Fruit fly (Drosophila melanogaster) whole organism, larva: Measurements from ENCODE around the gene lgs.

Experiments
- noc ChIP-seq: fragments of 200-800 bp; sonication (Bioruptor generic); optimal IDR thresholded peaks from 3 replicates; lab custom pipeline; 2019; ENCODE audit warnings: missing biosample characterization, mild to moderate bottlenecking, missing genetic modification characterization, moderate library complexity

Gene lgs

DNA sequence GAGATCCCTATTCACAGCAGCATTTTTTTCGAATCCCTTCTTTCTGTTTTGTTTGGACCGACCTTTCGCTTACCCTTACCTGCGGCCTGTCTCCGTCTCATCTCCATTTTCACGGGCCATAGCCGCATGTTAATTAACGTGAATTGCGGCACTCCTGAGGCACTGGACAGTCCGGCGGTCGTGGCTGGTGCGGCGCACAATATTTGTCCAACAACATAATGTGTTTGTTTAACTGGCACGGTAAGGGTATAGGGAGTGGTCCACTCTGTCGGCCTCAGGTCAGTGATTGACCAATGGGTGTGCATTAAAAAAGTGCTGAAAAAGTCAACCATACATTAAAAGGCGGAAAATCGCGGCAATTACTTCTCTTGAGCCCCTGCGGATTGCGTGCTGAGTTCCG, 37.4 kb downstream of the lgs start:
- no peak for TF ChIP-seq noc (tag; lab: Kevin White, UChicago)

DNA sequence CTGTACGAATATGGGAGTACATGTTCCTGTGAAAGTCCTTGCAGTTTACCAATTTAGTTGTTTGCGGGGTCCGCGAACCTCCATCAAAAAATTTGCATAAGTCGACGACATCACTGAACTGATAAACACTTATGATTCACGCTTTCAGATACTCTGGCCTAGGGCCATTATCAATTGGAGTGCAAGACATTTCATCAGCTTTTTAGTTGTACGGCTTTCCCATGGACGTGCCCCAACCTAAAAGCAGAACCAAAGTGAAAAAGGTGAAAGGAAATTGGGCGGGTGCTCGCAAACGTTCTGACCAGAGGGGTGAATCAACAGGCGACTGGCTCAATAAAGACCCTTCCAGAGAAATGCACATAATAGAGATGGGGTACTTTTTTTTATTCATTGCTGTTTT, 38.5 kb downstream of the lgs start:
- TF ChIP-seq noc (tag; lab: Kevin White, UChicago) = no peak

DNA sequence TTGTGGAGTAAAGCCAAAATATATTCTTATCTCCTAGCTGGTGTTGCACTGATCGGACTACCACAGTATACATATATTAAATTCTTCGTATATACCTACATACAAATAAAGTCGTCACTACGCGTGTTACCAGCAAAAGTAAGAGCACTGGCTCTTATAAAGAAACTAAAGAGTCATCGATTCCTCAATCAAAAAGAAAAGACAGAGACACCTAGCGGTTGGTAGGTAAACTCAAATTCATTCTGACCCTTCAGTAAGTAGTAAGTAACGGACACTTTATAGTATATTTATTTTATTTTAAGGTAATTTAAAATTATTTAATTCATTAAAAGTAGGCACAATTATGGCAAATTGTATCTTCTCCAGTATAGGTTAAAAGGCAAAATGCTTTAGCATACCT, 39.4 kb downstream of the lgs start:
- no peak for TF ChIP-seq noc (tag; lab: Kevin White, UChicago)

DNA sequence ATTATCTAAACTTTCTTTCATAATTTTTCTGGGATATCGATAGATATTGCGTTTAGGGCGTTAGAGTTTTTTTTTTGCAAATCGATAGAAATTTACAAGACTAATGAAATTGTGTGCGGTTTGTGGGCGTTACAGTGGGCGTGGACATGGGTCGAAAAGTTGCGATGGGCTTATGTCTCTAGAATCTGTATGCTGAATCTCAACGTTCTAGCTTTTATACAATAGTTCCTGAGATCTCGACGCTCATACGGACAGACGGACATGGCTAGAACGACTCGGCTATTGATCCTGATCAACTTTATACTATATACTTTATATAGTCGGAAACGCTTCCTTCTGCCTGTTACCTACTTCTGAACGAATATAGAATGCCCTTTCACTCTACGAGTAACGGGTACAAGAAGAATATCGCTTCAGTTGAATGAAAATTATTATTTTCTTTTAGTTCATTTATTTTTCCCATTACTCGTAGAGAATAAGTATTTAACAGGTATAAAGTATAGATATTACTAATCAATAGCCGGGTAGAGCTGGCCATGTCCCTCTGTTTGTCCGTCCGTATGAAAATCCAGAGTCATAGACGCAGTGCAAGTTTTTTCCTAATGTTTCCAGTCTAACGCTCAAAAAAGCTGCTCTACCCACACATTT, 40.7 kb downstream of the lgs start:
- TF ChIP-seq noc (tag; lab: Kevin White, UChicago) = no peak

DNA sequence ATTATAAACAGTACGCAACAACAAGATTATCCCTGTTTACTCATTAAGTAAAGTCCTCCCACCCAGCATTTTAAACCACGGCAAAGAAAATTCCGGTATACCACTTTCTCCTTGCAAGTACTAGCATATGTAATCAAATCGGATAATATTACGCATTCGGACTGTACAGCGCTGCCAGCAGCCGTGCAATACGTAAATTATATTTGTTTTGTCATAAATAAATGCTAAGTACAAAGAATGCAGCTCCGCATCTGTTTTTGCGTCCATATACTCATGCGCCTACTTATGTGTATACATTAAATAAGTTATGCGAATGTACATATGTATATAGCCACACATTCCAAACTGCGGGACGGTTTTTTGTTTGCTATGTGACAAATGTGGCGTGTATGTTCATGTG, 45.2 kb downstream of the lgs start:
- no peak for TF ChIP-seq noc (tag; lab: Kevin White, UChicago)

DNA sequence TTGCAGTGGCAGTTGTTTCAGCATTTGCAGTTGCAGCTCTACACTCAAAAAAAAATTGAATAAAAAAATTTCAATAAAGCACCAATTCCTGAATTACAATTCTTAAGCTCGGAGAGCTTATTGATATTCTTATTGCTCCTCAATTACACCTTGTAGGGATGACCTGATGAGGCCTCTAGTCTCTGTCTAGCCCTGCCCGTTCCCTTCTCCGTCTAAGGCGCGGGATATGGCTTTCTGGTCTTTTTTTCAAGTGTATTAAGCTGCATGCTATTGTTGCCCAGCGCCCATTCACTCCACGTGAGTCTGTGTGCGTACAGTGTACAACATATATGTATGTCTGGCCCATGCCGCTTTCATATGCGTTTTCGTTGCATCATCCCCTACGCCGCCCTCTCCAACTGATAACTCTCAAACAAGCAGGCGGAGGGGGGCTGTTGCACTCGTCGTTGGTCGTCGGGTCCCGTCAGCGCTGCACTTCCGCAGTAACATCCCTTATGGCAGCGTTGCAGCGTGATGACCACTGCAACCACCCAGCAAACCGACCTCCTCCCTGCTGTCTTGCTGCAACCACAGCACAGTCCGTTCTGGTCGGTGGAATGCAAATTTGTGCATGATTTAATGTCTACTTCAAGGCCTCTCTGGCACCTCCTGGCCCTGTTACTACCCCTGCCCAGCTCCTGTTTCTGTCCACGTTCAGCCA, 47.7 kb downstream of the lgs start:
- no peak for TF ChIP-seq noc (tag; lab: Kevin White, UChicago)

DNA sequence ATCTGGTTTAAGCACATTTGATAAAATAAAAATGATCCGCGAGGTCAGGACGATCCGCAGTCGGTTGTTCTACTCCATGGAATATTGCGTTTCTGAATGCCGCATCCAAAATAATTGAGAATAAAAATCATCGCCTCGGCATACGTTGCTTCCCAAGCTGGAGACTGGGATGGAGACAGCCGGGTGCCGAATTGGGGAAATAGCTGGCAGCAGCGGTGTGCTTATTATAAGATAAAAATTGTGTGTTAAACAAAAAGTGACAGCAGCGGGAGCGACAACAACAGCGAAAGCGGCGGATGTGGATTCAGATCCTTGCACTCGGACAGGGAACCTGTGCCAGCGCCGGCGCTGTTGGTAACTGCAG, 48.2 kb downstream of the lgs start, which contains the start of gene dati:
Gene dati, minus strand, starts transcription at position 101 of the 364 bp plus-strand sequence.
- TF ChIP-seq noc (tag; lab: Kevin White, UChicago) = no peak

DNA sequence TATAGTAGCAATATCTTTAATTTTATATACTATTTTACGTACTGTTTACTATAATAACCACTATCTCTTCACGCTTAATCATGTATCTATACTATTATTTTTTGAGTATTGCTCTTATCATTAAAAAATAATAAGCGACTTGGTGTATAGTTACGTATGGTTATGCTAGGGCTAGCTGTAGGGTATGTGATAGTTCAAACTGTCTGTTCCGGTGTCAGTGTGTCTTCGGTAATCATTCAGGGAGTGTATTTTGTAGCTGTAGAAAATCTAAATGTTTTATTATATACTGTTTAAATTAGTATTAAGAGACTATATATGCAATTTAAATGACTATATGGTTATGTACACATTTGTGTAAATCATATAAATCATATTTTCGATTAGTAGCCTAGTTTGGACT, 49.3 kb downstream of the lgs start:
- no peak for TF ChIP-seq noc (tag; lab: Kevin White, UChicago)

DNA sequence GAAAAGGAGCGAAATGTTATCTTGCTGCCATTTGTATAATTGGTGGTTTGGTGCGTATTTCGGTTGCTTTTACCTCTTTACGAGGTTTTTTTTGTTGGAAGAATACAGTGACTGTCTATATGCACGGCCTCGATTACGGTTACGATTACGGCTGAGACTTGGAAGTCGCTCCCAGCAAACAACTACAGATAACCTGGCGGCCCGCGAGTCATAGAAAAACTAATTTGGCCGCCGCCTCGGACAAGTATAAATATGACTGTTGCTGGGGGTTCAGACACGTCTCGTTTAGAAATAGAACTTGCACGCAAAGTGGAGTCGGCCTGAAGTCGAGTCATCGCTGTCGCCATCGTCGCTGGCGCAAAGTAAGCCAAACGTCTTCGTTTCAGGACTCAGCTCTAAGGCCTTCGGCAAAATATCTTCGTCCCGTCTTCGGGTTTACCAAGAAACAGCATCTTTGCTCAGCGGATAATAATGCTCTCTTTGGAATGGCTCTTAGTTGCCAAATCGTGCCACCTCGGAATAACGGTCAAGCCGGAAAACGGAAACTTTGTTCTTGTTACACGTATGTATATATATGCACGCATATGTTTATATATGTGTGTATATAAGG, 50.4 kb downstream of the lgs start:
- no peak for TF ChIP-seq noc (tag; lab: Kevin White, UChicago)

DNA sequence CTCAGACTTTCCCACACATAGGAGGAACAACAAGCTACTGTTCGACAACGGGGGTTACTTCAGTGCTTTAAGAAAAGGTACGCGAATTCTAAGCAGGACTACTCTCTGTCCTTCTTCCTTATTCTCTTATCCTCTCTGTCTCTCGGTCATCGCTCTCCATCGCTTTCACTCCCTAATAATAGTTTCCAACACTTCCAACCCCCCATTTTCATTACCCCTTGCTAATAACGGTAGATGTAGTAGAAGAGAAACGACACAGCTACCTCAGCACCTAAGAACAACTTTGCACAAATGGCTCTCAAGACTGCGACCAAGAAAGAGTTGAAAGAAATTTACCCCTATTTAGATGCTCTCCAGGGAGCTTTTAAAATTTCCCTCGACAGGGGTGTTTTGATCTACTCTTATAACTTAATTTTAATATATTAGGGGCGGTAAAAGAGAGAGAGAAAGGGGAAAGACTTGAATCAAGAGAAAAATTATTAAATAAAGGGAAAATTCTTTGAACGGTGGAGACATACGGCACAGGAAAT, 54.9 kb downstream of the lgs start:
- TF ChIP-seq noc (tag; lab: Kevin White, UChicago) = no peak
